Fruit fly (Drosophila melanogaster): ENCODE results near the gene CG9257.

CG9257 gene

DNA sequence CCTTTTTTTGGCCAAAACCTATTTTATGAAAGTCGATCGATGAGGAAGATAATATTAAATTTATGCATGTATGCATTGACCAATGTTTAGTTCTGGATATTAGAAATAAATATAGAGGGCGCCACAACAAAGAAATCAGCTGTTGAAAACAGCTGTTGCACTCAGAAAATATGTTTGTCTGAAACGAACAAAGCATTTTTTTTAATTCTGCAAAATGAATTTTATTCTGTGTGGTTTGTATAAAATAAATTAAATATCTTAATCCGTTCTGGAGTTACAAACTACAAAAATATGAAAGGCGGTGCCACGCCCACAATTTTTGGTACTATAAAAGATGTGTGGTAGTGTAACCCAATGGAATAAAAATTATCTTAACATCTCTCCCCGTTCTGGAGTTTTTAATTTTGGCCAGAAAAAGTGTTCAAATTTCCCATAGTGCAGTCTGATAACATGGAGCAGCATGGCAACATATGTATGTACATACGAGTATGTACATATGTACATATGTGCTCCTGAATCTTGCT lies 6.3 kb downstream of the CG9257 start (continued):
- TF ChIP-seq CG6765 (GFP tag; optimal IDR thresholded peaks at IDR 0.05), result no peak
- TF ChIP-seq Dip2 (GFP tag; IDR thresholded peaks at IDR 0.05), result no peak
- no peak for TF ChIP-seq Hey (tag; optimal IDR thresholded peaks at IDR 0.05)
- TF ChIP-seq CkIIα-i1 (GFP tag; IDR thresholded peaks at IDR 0.05), result no peak
- no peak for TF ChIP-seq pros (GFP tag; optimal IDR thresholded peaks at IDR 0.05)
- peak; percentile 33 for TF ChIP-seq Atf3 (GFP tag; optimal IDR thresholded peaks at IDR 0.05)
- TF ChIP-seq Gsc (GFP tag; IDR thresholded peaks at IDR 0.05), result no peak
- TF ChIP-seq CG9215 (GFP tag; IDR thresholded peaks at IDR 0.05), result no peak
- TF ChIP-seq gcm (GFP tag; optimal IDR thresholded peaks at IDR 0.05), result peak; percentile 69
- TF ChIP-seq CG17328 (GFP tag; IDR thresholded peaks at IDR 0.05), result peak; percentile 43; the same call in 1 of the 2 replicates
- no peak for TF ChIP-seq CG43689 (GFP tag; IDR thresholded peaks at IDR 0.05)
- TF ChIP-seq btn (GFP tag; optimal IDR thresholded peaks at IDR 0.05), result peak; percentile 33
- peak; percentile 61 for TF ChIP-seq lmd (GFP tag; IDR thresholded peaks at IDR 0.05)
- no peak for TF ChIP-seq CG11247 (GFP tag; IDR thresholded peaks at IDR 0.05)
- TF ChIP-seq eve (GFP tag; optimal IDR thresholded peaks at IDR 0.05), result peak in 1 of 2 experiments; percentile 44
- no peak for TF ChIP-seq CG10321 (GFP tag; IDR thresholded peaks at IDR 0.05)
- TF ChIP-seq CG18764 (GFP tag; optimal IDR thresholded peaks at IDR 0.05), result peak; percentile 16
- TF ChIP-seq crc (GFP tag; optimal IDR thresholded peaks at IDR 0.05), result no peak
- no peak for TF ChIP-seq CG16779 (GFP tag; IDR thresholded peaks at IDR 0.05)
- no peak for TF ChIP-seq danr (GFP tag; IDR thresholded peaks at IDR 0.05)
- no peak for TF ChIP-seq YL-1 (GFP tag; optimal IDR thresholded peaks at IDR 0.05)
- TF ChIP-seq Optix (GFP tag; IDR thresholded peaks at IDR 0.05), result no peak
- no peak for TF ChIP-seq CG17802 (tag; optimal IDR thresholded peaks at IDR 0.05)
- TF ChIP-seq yki (optimal IDR thresholded peaks at IDR 0.05), result no peak
- TF ChIP-seq Opbp (GFP tag; IDR thresholded peaks at IDR 0.05; ENCODE audit: partially characterized antibody), result no peak
- TF ChIP-seq trh (GFP tag; optimal IDR thresholded peaks at IDR 0.05), result peak; percentile 19
- peak; percentile 22 for TF ChIP-seq Meics (GFP tag; optimal IDR thresholded peaks at IDR 0.05)
- peak; percentile 70 for TF ChIP-seq Xbp1 (GFP tag; optimal IDR thresholded peaks at IDR 0.05)
- TF ChIP-seq NfI (GFP tag; optimal IDR thresholded peaks at IDR 0.05), result peak; percentile 65
- TF ChIP-seq CG9876 (GFP tag; optimal IDR thresholded peaks at IDR 0.05), result no peak
- no peak for TF ChIP-seq GATAe (GFP tag; conservative IDR thresholded peaks at IDR 0.05)
- TF ChIP-seq CG15073 (GFP tag; optimal IDR thresholded peaks at IDR 0.05), result no peak
- no peak for TF ChIP-seq sima (GFP tag; optimal IDR thresholded peaks at IDR 0.05)
- peak; percentile 44 for TF ChIP-seq CG10267 (tag; optimal IDR thresholded peaks at IDR 0.05)
- no peak for TF ChIP-seq CG34376 (GFP tag; optimal IDR thresholded peaks at IDR 0.05)
- peak; percentile 21 for TF ChIP-seq org-1 (GFP tag; optimal IDR thresholded peaks at IDR 0.05)
- no peak for TF ChIP-seq Dfd (GFP tag; optimal IDR thresholded peaks at IDR 0.05)
- TF ChIP-seq CG17612 (GFP tag; IDR thresholded peaks at IDR 0.05), result no peak
- no peak for TF ChIP-seq lov (optimal IDR thresholded peaks at IDR 0.05)
- peak; percentile 7; the same call in 1 of the 3 replicates for TF ChIP-seq lov (GFP tag; IDR thresholded peaks at IDR 0.05)
- no peak for TF ChIP-seq CG11398 (GFP tag; optimal IDR thresholded peaks at IDR 0.05)
- TF ChIP-seq nom (GFP tag; optimal IDR thresholded peaks at IDR 0.05), result no peak
- peak; percentile 48; the same call in 1 of the 2 replicates for TF ChIP-seq ttk (GFP tag; IDR thresholded peaks at IDR 0.05)
- no peak for TF ChIP-seq cad (GFP tag; optimal IDR thresholded peaks at IDR 0.05)
- no peak for TF ChIP-seq ase (GFP tag; IDR thresholded peaks at IDR 0.05)
- TF ChIP-seq emc (GFP tag; optimal IDR thresholded peaks at IDR 0.05), result no peak
- no peak for TF ChIP-seq dati (GFP tag; IDR thresholded peaks at IDR 0.05)
- no peak for TF ChIP-seq ash1 (GFP tag; optimal IDR thresholded peaks at IDR 0.05)
- no peak for TF ChIP-seq cg (GFP tag; optimal IDR thresholded peaks at IDR 0.05)
- no peak for TF ChIP-seq ken (GFP tag; IDR thresholded peaks at IDR 0.05)
- TF ChIP-seq toy (GFP tag; IDR thresholded peaks at IDR 0.05), result no peak
- TF ChIP-seq CG18262 (tag; optimal IDR thresholded peaks at IDR 0.05), result peak; percentile 75
- TF ChIP-seq dimm (GFP tag; IDR thresholded peaks at IDR 0.05), result no peak

Data from whole organism, embryonic.